Fruit fly (Drosophila melanogaster): ENCODE results near the gene grk.

DNA sequence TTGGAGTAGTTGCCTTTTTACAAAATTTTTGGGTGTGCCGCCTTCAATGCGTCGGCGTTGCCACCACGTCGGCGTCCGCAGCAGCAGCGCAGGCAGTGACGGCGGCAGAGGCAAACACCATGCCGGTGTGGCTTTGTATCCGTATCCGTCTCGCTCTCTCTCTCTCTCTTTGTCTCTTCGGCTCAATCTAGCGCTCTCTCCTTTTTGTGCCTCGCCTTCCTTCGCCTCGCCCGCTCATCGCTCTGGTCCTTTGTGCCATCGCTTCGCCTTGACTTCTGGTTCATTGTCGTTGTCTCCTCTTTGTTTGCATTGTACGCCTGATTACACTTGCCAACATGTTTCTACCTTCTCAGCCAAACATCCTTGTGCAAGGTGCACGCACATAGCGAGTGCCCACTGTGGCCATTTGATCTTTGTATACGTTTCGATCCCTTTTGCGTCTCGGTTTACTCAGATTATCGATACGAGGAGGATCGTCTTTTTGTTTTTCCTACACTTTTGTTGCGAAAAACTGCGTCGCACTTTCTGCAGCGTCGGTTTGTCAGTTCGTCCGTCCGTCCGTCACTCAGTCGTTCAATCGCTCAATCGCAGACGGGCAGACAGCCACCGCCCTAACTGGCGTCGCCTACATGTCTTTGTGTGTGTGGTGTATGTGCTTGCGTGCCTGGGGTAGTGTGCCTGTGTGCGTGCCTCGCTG lies 16.9 kb downstream of the grk start:
- peak; percentile 53 for TF ChIP-seq Dll (optimal IDR thresholded peaks at IDR 0.05)
- TF ChIP-seq usp (GFP tag; optimal IDR thresholded peaks at IDR 0.05), result no peak
- TF ChIP-seq pan (optimal IDR thresholded peaks at IDR 0.05), result no peak
- no peak for TF ChIP-seq psq (optimal IDR thresholded peaks at IDR 0.05)
